Fruit fly (Drosophila melanogaster): ENCODE results near the gene mRpS18C.

mRpS18C gene

dm6 chr3R:30424993-30425392 is 1.2 kb downstream of the mRpS18C start, which contains the start of gene CG15536:
CG15536 (minus strand) TSS chr3R:30425162.
- TF ChIP-seq CG17801 (GFP tag; optimal IDR thresholded peaks at IDR 0.05; ENCODE audit: partially characterized antibody) = no peak

DNA sequence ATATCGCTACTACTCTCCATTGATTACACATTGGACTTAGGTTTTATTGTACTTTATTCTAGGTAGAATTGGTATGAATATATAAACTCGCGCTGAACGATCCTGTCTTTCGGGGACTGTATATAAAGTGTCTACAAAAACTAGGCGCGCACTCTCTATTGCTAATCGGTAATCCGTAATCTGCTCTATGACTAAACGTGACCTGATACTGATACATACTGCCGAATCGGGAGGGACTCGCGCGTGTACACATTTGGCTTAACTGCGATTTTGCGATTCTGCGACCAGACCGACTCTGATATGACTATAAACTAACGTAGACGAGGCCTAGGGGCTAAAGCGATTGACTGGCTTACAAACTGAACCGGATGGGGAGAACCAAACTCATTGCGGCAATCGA is 1.8 kb downstream of the mRpS18C start:
- TF ChIP-seq CG17801 (GFP tag; optimal IDR thresholded peaks at IDR 0.05; ENCODE audit: partially characterized antibody) = no peak

- no peak for TF ChIP-seq CG17801 (GFP tag; optimal IDR thresholded peaks at IDR 0.05; ENCODE audit: partially characterized antibody)
These were observed 2.9 kb downstream of the mRpS18C start for dm6 chr3R:30426626-30427025.

DNA sequence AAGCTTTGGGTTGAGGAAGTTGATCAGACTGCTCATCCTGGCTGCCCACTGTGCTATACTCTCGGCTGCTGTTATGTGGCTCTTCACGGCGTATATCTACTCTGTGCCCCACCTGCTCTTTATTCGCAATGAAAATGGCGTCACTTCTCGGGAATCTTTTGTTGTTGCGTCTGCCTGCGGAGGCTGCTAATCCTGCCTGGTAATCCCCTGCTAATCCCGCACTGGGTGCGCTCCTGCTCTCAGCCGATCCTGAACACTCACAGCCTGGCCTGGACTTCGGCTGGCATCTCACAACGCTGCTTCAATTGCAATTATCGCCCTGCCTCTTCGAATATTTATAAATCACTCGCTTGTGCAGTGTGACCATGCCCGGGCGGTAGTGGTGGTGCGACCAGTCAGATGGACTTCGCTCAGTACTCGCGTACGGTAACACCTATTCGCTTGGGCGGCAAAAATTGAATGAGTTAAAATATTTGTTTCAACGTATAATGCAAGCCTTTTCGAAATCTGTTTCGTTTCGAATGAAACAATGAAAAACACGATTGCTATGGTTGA is 4.1 kb downstream of the mRpS18C start, which contains the start of gene CG2218:
TSS of gene CG2218 (minus strand) at position 472 of the 555 bp plus-strand sequence.
- TF ChIP-seq CG17801 (GFP tag; optimal IDR thresholded peaks at IDR 0.05; ENCODE audit: partially characterized antibody) = peak; percentile 32

DNA sequence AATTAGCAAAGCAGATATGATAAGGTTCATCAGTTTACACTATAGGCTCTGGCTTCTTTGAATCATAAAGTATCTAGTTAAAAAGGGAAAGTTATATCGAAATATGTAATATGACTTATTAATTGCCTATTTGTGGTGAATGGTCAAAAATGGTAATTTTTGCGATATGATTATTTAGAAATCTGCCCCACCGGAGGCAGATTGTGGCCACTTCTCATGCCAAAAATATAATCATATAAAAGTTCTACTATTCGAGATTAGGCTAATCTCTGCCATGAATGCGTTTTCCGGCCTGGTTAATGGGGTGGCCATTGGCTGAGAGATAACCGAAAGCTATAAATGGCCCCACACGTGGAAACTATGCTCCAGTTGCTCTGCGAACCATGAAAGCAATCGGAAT is 4.7 kb downstream of the mRpS18C start, which contains the start of gene CG15533:
TSS of gene CG15533 (plus strand) at position 362 of the 400 bp plus-strand sequence.
- no peak for TF ChIP-seq CG17801 (GFP tag; optimal IDR thresholded peaks at IDR 0.05; ENCODE audit: partially characterized antibody)

- no peak for TF ChIP-seq CG17801 (GFP tag; optimal IDR thresholded peaks at IDR 0.05; ENCODE audit: partially characterized antibody)
These were observed 7.7 kb downstream of the mRpS18C start, which contains the start of gene CG15534 for dm6 chr3R:30431258-30432114. CG15534 (plus strand) TSS chr3R:30432064.

DNA sequence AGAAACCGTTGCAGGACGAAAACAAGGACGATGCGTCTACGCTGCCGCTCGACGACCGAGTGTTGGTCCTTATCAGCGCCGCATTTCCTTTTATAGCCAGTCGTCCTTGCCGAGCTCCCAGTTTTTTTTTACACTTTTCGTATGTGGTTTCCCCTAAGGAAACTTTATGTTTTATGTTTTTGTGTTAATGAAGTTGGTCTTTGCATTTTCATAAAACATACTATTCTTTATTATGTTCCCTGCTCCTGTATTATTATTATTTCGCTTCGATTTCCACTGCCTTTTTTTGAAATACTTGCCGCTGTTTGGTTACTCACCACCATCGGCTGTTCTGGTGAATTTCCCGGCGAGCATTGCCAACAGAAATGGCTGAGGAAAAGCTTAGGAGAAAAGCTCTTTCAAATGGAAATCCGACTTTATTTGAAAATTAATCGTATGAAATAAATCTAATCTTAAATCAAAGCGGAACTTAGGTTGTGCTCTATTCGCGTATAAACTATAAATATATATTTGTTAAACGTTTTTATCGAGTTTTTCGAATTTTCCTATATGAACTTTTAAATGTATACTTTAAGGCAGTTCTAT is 19.9 kb downstream of the mRpS18C start, which contains the start of gene CG15537:
TSS of gene CG15537 (minus strand) at position 51 of the 585 bp plus-strand sequence.
- no peak for TF ChIP-seq CG17801 (GFP tag; optimal IDR thresholded peaks at IDR 0.05; ENCODE audit: partially characterized antibody)

DNA sequence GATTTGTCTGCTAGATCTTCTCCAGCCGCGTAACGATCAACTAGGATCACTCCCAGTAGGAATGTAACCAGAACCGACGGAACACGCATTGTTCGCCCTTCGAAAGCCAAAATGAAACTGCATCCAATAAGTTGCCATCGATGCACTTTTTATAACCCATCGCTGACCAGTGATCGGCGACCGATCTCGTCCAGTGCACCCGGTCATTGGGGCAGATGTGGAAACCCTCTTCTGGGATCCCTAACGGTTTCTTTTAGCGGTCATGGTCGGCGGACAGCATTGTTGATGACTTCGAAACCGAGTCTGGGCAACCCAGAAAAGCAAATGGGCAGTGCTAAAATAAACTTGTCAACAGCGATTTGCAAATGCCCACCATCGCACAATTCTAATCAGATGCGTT is 21.2 kb downstream of the mRpS18C start, which contains the start of gene Osi23:
TSS of gene Osi23 (minus strand) at position 101 of the 400 bp plus-strand sequence.
- TF ChIP-seq CG17801 (GFP tag; optimal IDR thresholded peaks at IDR 0.05; ENCODE audit: partially characterized antibody) = no peak

DNA sequence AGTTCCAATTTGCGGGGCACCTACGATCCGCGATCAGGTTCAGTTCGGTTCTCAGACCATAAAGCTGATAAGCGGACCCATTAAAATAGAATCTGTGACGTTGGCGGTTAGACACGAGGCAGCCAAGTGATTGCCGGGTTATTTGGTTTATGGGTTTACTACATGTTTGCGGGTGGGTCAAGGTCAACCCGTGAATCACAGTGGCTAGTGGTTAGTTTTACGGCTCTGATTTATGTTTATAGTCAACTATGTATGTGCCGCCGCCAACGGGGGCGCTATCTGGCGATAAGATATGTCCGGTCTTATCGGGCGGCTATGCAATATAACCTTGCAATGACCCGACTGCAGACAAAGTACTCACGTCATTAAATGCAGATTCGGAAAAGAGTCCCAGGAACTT is 25.7 kb downstream of the mRpS18C start:
- no peak for TF ChIP-seq CG17801 (GFP tag; optimal IDR thresholded peaks at IDR 0.05; ENCODE audit: partially characterized antibody)

- peak; percentile 67 for TF ChIP-seq CG17801 (GFP tag; optimal IDR thresholded peaks at IDR 0.05; ENCODE audit: partially characterized antibody)
These were observed 26.4 kb downstream of the mRpS18C start for dm6 chr3R:30450224-30450623.

dm6 chr3R:30450690-30451343 is 27.0 kb downstream of the mRpS18C start:
- no peak for TF ChIP-seq CG17801 (GFP tag; optimal IDR thresholded peaks at IDR 0.05; ENCODE audit: partially characterized antibody)

- no peak for TF ChIP-seq CG17801 (GFP tag; optimal IDR thresholded peaks at IDR 0.05; ENCODE audit: partially characterized antibody)
These were observed 29.5 kb downstream of the mRpS18C start for dm6 chr3R:30453236-30453635.

- no peak for TF ChIP-seq CG17801 (GFP tag; optimal IDR thresholded peaks at IDR 0.05; ENCODE audit: partially characterized antibody)
These were observed 30.7 kb downstream of the mRpS18C start for dm6 chr3R:30454442-30454841.

- TF ChIP-seq CG17801 (GFP tag; optimal IDR thresholded peaks at IDR 0.05; ENCODE audit: partially characterized antibody) = no peak
These were observed 32.2 kb downstream of the mRpS18C start, which contains the start of gene aralar1 for dm6 chr3R:30455817-30456544. aralar1 (minus strand) TSS chr3R:30455867.

Data from ovary, adult (tissue).